Worm (Caenorhabditis elegans): ENCODE measurements around the gene F47B10.8.

DNA sequence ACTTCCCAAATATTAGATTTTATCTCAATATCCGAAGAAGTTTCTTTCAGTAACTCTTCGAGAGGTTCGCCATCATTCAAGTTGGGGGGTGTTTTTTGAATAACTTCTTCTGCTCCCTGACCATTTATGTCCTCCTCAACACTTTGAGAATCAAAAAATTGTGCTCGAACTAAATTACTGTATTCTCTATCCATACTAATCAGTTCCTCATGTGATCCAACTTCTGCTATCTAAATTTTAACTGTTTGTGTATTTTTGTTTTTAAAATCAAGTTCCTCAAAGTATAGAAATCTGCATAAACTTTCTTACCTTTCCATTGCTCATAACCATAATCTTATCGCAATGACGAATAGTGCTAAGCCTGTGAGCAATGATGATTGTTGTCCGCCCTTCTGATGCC lies 48.9 kb downstream of the F47B10.8 start:
- TF ChIP-seq him-1 (tag; optimal IDR thresholded peaks at IDR 0.05) (no peak), dao-5 (tag; optimal IDR thresholded peaks at IDR 0.05) (no peak), W03F9.2 (tag; optimal IDR thresholded peaks at IDR 0.05) (no peak)
